Worm (Caenorhabditis elegans): ENCODE results near the gene flr-1.

DNA sequence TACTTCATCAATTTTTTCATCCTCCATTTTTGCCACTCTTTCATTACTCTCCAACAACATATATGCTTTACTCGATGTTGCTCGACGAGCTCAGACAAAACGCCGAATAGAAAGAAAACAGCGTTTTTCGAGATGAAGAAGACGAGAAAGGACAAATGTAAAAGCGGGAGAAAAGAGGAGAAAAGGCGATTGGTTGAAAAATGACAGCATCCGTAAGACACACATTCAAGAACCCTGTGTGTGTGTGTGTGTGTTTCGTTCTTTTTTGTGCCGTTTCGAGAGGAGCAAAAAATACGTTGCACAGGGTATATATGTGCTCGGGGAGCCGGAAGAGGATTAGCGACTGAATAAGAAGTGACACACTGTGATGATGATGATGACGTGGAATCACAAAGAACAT, 37.4 kb upstream of the flr-1 start:
- TF ChIP-seq snpc-4 (tag; optimal IDR thresholded peaks at IDR 0.05): no peak
- no peak for TF ChIP-seq fkh-10 (GFP tag; optimal IDR thresholded peaks at IDR 0.05)
- TF ChIP-seq pha-4 (tag; optimal IDR thresholded peaks at IDR 0.05): no peak
- no peak for TF ChIP-seq egl-27 (tag; optimal IDR thresholded peaks at IDR 0.05)
- TF ChIP-seq nhr-76 (tag; optimal IDR thresholded peaks at IDR 0.05): no peak
- TF ChIP-seq nhr-25 (tag; optimal IDR thresholded peaks at IDR 0.05): no peak
- TF ChIP-seq jun-1 (tag; optimal IDR thresholded peaks at IDR 0.05): no peak

Measured in whole organism, L3 larva.